Fruit fly (Drosophila melanogaster) whole organism, larva: ENCODE measurements around the gene snu.

ENCODE experiments used
- noc ChIP-seq: fragments of 200-800 bp; sonication (Bioruptor generic); optimal IDR thresholded peaks from 3 replicates; lab custom pipeline; 2019; ENCODE audit warnings: missing biosample characterization, mild to moderate bottlenecking, missing genetic modification characterization, moderate library complexity

snu gene

dm6 chr3R:28674788-28675187, at the start of gene snu:
Gene snu (plus strand): TSS chr3R:28675041.
- no peak for TF ChIP-seq noc

dm6 chr3R:28627267-28627666, 47.6 kb upstream of the snu start:
- TF ChIP-seq noc = no peak

dm6 chr3R:28628696-28629095, 46.1 kb upstream of the snu start:
- no peak for TF ChIP-seq noc

- TF ChIP-seq noc = no peak
Observed at dm6 chr3R:28629186-28629979, 45.5 kb upstream of the snu start.

dm6 chr3R:28630092-28630491, 44.7 kb upstream of the snu start:
- TF ChIP-seq noc = no peak

- no peak for TF ChIP-seq noc
Observed at dm6 chr3R:28630861-28631260, 44.0 kb upstream of the snu start.

- no peak for TF ChIP-seq noc
Observed at dm6 chr3R:28631753-28632152, 43.1 kb upstream of the snu start.

dm6 chr3R:28633746-28634145, 41.1 kb upstream of the snu start:
- no peak for TF ChIP-seq noc

dm6 chr3R:28634261-28634980, 40.4 kb upstream of the snu start:
- no peak for TF ChIP-seq noc

dm6 chr3R:28634981-28635930, 39.6 kb upstream of the snu start, which contains the start of gene CG10011:
Gene CG10011 (minus strand): TSS chr3R:28635099.
- no peak for TF ChIP-seq noc

- no peak for TF ChIP-seq noc
Observed at dm6 chr3R:28636111-28636510, 38.7 kb upstream of the snu start, which contains the start of gene CG9988. Gene CG9988 (plus strand): TSS chr3R:28636411.

dm6 chr3R:28642791-28643190, 32.0 kb upstream of the snu start, which contains the start of gene CG14062:
Gene CG14062 (minus strand): TSS chr3R:28642891.
- TF ChIP-seq noc = no peak

- TF ChIP-seq noc = no peak
Observed at dm6 chr3R:28650380-28650779, 24.5 kb upstream of the snu start, which contains the start of gene CG31050. Gene CG31050 (minus strand): TSS chr3R:28650480.

- no peak for TF ChIP-seq noc
Observed at dm6 chr3R:28654596-28654995, 20.2 kb upstream of the snu start.

- no peak for TF ChIP-seq noc
Observed at dm6 chr3R:28656127-28656715, 18.6 kb upstream of the snu start.

dm6 chr3R:28662956-28663355, 11.9 kb upstream of the snu start:
- TF ChIP-seq noc = no peak
